Worm (Caenorhabditis elegans) whole organism, L2 larva: ENCODE data around the gene T28A11.3.

Experiments
- C34F6.9 ChIP-seq: fragments of 150-350 bp; optimal IDR thresholded peaks from 2 replicates; lab custom pipeline; 2014; ENCODE audit warnings: missing biosample characterization, missing genetic modification characterization
- F13H6.1 ChIP-seq: sonication (generic microtip); optimal IDR thresholded peaks from 2 replicates; lab custom pipeline; 2016; ENCODE audit warnings: missing genetic modification characterization, missing compliant biosample characterization
- R02D3.7 ChIP-seq: fragments of 150-350 bp; optimal IDR thresholded peaks from 2 replicates; lab custom pipeline; 2014; ENCODE audit warnings: missing biosample characterization, missing genetic modification characterization
- Y55F3AM.14 ChIP-seq: fragments of 200-800 bp; sonication (Bioruptor generic); optimal IDR thresholded peaks from 2 replicates; lab custom pipeline; 2018; ENCODE audit warnings: mild to moderate bottlenecking, missing genetic modification characterization, missing compliant biosample characterization
- aly-2 ChIP-seq: fragments of 150-350 bp; optimal IDR thresholded peaks from 2 replicates; lab custom pipeline; 2014; ENCODE audit warnings: missing biosample characterization, missing genetic modification characterization
- ama-1 ChIP-seq: fragments of 150-350 bp; optimal IDR thresholded peaks from 2 replicates; lab custom pipeline; 2018; ENCODE audit warnings: inconsistent platforms
- blmp-1 ChIP-seq: sonication (generic microtip); optimal IDR thresholded peaks from 2 replicates; lab custom pipeline; 2017; ENCODE audit warnings: missing genetic modification characterization, mild to moderate bottlenecking, missing compliant biosample characterization, antibody characterized with exemption, moderate library complexity; ENCODE audit not compliant: insufficient read depth
- ceh-16 ChIP-seq: fragments of 150-350 bp; optimal IDR thresholded peaks from 2 replicates; lab custom pipeline; 2014; ENCODE audit warnings: missing biosample characterization, missing genetic modification characterization
- egl-27 ChIP-seq: sonication (generic microtip); optimal IDR thresholded peaks from 3 replicates; lab custom pipeline; 2017; ENCODE audit warnings: missing biosample characterization, missing genetic modification reagents, missing genetic modification characterization
- elt-1 ChIP-seq: fragments of 150-350 bp; optimal IDR thresholded peaks from 2 replicates; lab custom pipeline; 2014; ENCODE audit warnings: missing biosample characterization, missing genetic modification characterization
- gmeb-1 ChIP-seq: fragments of 150-350 bp; optimal IDR thresholded peaks from 2 replicates; lab custom pipeline; 2014; ENCODE audit warnings: missing biosample characterization, missing genetic modification characterization
- lin-13 ChIP-seq: fragments of 150-350 bp; optimal IDR thresholded peaks from 2 replicates; lab custom pipeline; 2014; ENCODE audit warnings: missing biosample characterization, missing genetic modification reagents, missing genetic modification characterization
- lin-39 ChIP-seq: fragments of 150-350 bp; optimal IDR thresholded peaks from 2 replicates; lab custom pipeline; 2014; ENCODE audit warnings: missing biosample characterization, missing genetic modification reagents, missing genetic modification characterization
- lsy-2 ChIP-seq, 2 experiments: fragments of 150-350 bp in 1 of 2; sonication (generic microtip) in 1 of 2; optimal IDR thresholded peaks; 2 replicates each; lab custom pipeline; 2014 to 2017; ENCODE audit warnings: missing biosample characterization in 2 of 2, missing genetic modification characterization in 2 of 2
- mab-5 ChIP-seq: fragments of 150-350 bp; optimal IDR thresholded peaks from 2 replicates; lab custom pipeline; 2014; ENCODE audit warnings: missing biosample characterization, missing genetic modification characterization
- mdl-1 ChIP-seq, 2 experiments: fragments of 150-350 bp in 1 of 2; sonication (generic microtip) in 1 of 2; optimal IDR thresholded peaks; 2 replicates each; lab custom pipeline; 2017; ENCODE audit warnings: missing biosample characterization in 2 of 2, missing genetic modification characterization in 2 of 2
- nhr-11 ChIP-seq: fragments of 150-350 bp; optimal IDR thresholded peaks from 2 replicates; lab custom pipeline; 2014; ENCODE audit warnings: missing biosample characterization, missing genetic modification characterization
- nhr-12 ChIP-seq: fragments of 150-350 bp; optimal IDR thresholded peaks from 2 replicates; lab custom pipeline; 2014; ENCODE audit warnings: missing biosample characterization, missing genetic modification characterization
- nhr-129 ChIP-seq: fragments of 150-350 bp; optimal IDR thresholded peaks from 2 replicates; lab custom pipeline; 2014; ENCODE audit warnings: missing biosample characterization, missing genetic modification characterization
- nhr-23 ChIP-seq: fragments of 150-350 bp; optimal IDR thresholded peaks from 2 replicates; lab custom pipeline; 2014; ENCODE audit warnings: missing biosample characterization, missing genetic modification reagents, missing genetic modification characterization
- nhr-25 ChIP-seq: fragments of 150-350 bp; sonication (generic microtip); optimal IDR thresholded peaks from 3 replicates; lab custom pipeline; 2014; ENCODE audit warnings: missing biosample characterization, missing genetic modification characterization
- nhr-6 ChIP-seq: fragments of 150-350 bp; optimal IDR thresholded peaks from 2 replicates; lab custom pipeline; 2014; ENCODE audit warnings: missing biosample characterization, missing genetic modification characterization
- nhr-77 ChIP-seq: fragments of 150-350 bp; optimal IDR thresholded peaks from 2 replicates; lab custom pipeline; 2014; ENCODE audit warnings: missing biosample characterization, missing genetic modification characterization
- peb-1 ChIP-seq: fragments of 150-350 bp; optimal IDR thresholded peaks from 2 replicates; lab custom pipeline; 2014; ENCODE audit warnings: missing biosample characterization, missing genetic modification characterization
- sem-4 ChIP-seq: fragments of 150-350 bp; optimal IDR thresholded peaks from 2 replicates; lab custom pipeline; 2014; ENCODE audit warnings: missing biosample characterization, missing genetic modification reagents, missing genetic modification characterization
- skn-1 ChIP-seq: sonication (generic microtip); optimal IDR thresholded peaks from 2 replicates; lab custom pipeline; 2017; ENCODE audit warnings: missing biosample characterization, missing genetic modification characterization
- sma-9 ChIP-seq, 2 experiments: fragments of 150-350 bp in 1 of 2; sonication (generic microtip) in 1 of 2; optimal IDR thresholded peaks; 2 replicates each; lab custom pipeline; 2014 to 2016; ENCODE audit warnings: missing genetic modification characterization in 2 of 2, mild to moderate bottlenecking in 1 of 2, missing biosample characterization in 1 of 2, missing compliant biosample characterization in 1 of 2, missing genetic modification reagents in 1 of 2, moderate library complexity in 1 of 2
- snpc-4 ChIP-seq: fragments of 150-350 bp; optimal IDR thresholded peaks from 2 replicates; lab custom pipeline; 2014; ENCODE audit warnings: missing biosample characterization, missing genetic modification characterization
- unc-39 ChIP-seq: fragments of 150-350 bp; optimal IDR thresholded peaks from 2 replicates; lab custom pipeline; 2014; ENCODE audit warnings: missing biosample characterization, missing genetic modification characterization
- unc-55 ChIP-seq: fragments of 150-350 bp; sonication (generic microtip); optimal IDR thresholded peaks from 3 replicates; lab custom pipeline; 2014; ENCODE audit warnings: missing biosample characterization, missing genetic modification reagents, missing genetic modification characterization
- zag-1 ChIP-seq: fragments of 150-350 bp; optimal IDR thresholded peaks from 2 replicates; lab custom pipeline; 2014; ENCODE audit warnings: missing biosample characterization, missing genetic modification characterization
- ztf-1 ChIP-seq: fragments of 200-800 bp; sonication (Bioruptor generic); conservative IDR thresholded peaks from 2 replicates; pipeline ENCODE4 v1.3.6; 2022; ENCODE audit warnings: missing genetic modification characterization, missing compliant biosample characterization
- ztf-11 ChIP-seq: sonication (generic microtip); optimal IDR thresholded peaks from 2 replicates; lab custom pipeline; 2017; ENCODE audit warnings: missing biosample characterization, missing genetic modification characterization

The T28A11.3 gene

DNA sequence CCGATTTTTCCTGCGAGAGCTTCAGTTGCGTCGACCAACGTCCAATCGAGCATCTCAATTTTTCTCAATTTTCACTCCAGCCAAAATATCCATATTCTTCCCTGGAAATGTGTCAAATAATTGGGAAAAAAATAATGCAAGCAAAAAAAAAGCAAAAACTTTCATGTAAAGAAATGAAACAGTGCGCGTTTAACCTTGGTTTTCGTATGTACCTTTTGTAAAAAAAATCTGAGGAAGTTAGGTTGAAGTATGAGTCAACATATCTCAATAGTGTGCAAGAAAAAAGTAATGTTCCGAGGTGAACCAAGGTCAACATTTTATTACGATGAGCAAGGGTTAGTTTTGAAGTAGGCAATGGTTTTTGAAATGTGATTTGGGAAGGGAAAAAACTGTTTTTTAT, 25.0 kb upstream of the T28A11.3 start, which contains the start of gene T28A11.13:
Gene T28A11.13 (minus strand): TSS at position 101 of the 400 bp plus-strand sequence.
- TF ChIP-seq aly-2 (tag; lab: Kevin White, UChicago) (no peak), nhr-77 (tag; lab: Kevin White, UChicago) (no peak), nhr-11 (no peak), skn-1 (tag; lab: Kevin White, UChicago) (no peak), ama-1 (lab: Kevin White, UChicago) (no peak), nhr-129 (tag; lab: Kevin White, UChicago) (no peak), snpc-4 (no peak), ztf-1 (GFP tag; lab: Robert Waterston, UW) (no peak), nhr-25 (tag; lab: Kevin White, UChicago) (no peak), elt-1 (no peak)

- no peak for TF ChIP-seq nhr-77 (tag; lab: Kevin White, UChicago)
- TF ChIP-seq unc-39 (tag; lab: Kevin White, UChicago): no peak
Measured at ce11 chrV:3256051-3256450, 19.1 kb upstream of the T28A11.3 start, which contains the start of gene srt-63. TSS of gene srt-63 (minus strand) at chrV:3256151.

DNA sequence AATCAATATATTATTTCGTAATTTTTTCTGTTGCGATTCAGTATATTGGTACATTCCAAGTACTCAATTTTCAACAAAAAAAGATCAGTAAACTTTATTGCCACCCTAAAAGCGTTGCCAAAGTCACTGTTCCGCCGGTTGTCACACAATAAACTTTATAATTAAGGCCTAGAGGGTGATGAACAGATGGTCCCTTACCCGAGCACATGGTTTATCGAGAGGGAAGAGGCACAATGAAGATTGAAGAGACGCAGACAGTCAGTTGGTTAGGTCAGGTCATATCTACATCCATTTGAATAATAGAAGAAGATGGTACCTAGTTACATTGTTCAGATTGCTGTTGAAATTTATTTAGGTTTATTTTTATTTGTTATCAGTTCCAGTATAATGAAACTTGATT, 18.3 kb upstream of the T28A11.3 start:
- TF ChIP-seq gmeb-1 (no peak), mab-5 (tag; lab: Kevin White, UChicago) (no peak), nhr-12 (no peak), ztf-11 (tag; lab: Kevin White, UChicago) (no peak), elt-1 (no peak), sma-9 (GFP tag; optimal IDR thresholded peaks at IDR 0.05; lab: Kevin White, UChicago) (no peak), sma-9 (tag; optimal IDR thresholded peaks at IDR 0.05; lab: Kevin White, UChicago) (no peak), lin-39 (no peak), blmp-1 (tag; lab: Kevin White, UChicago) (no peak), lin-13 (GFP tag; lab: Kevin White, UChicago) (no peak), C34F6.9 (tag; lab: Kevin White, UChicago) (no peak), R02D3.7 (tag; lab: Kevin White, UChicago) (no peak), nhr-6 (tag; lab: Kevin White, UChicago) (no peak), lsy-2 (tag; optimal IDR thresholded peaks at IDR 0.05; lab: Kevin White, UChicago) (no peak), aly-2 (tag; lab: Kevin White, UChicago) (no peak), nhr-23 (tag; lab: Kevin White, UChicago) (no peak), mdl-1 (tag; optimal IDR thresholded peaks at IDR 0.05; lab: Kevin White, UChicago) (no peak), nhr-77 (tag; lab: Kevin White, UChicago) (no peak), egl-27 (tag; lab: Kevin White, UChicago) (no peak), zag-1 (tag; lab: Kevin White, UChicago) (no peak), peb-1 (tag; lab: Kevin White, UChicago) (no peak)

- TF ChIP-seq nhr-129 (tag; lab: Kevin White, UChicago) (no peak), nhr-11 (no peak), unc-39 (tag; lab: Kevin White, UChicago) (no peak), lin-39 (no peak), Y55F3AM.14 (GFP tag; lab: Kevin White, UChicago) (no peak), ceh-16 (tag; lab: Kevin White, UChicago) (no peak), sem-4 (tag; lab: Kevin White, UChicago) (no peak), ztf-1 (GFP tag; lab: Robert Waterston, UW) (no peak), nhr-77 (tag; lab: Kevin White, UChicago) (no peak), R02D3.7 (tag; lab: Kevin White, UChicago) (no peak), unc-55 (no peak)
Measured at ce11 chrV:3257277-3257676, 17.9 kb upstream of the T28A11.3 start, which contains the start of gene T28A11.22. TSS of gene T28A11.22 (plus strand) at chrV:3257577.

DNA sequence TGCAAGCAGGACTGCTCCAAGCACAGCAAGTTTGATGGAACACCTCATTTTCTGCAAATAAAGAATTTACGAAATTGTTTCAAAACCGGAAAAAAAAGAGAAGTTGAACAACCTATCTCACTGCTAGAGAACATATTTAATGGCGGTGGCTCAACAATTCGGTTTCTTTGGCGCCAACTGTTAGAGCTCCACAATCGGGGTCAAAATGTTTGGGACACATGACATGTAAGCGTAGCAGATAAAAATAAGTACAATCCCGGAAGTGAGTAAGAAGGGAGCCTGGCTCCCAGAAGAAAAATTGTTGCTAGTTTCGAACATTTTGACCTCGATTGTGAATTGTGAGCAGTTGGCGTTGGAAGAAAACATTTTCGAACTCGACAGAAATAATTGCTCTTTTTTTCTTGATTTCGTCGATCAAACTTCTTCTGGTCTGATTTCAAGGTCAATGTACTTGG, 15.9 kb upstream of the T28A11.3 start, which contains the start of gene T28A11.16:
Gene T28A11.16 (minus strand): TSS at position 51 of the 455 bp plus-strand sequence.
- TF ChIP-seq F13H6.1 (peak; percentile 30), sma-9 (GFP tag; optimal IDR thresholded peaks at IDR 0.05; lab: Kevin White, UChicago) (peak; percentile 88), sma-9 (tag; optimal IDR thresholded peaks at IDR 0.05; lab: Kevin White, UChicago) (no peak), blmp-1 (tag; lab: Kevin White, UChicago) (no peak)
- TF ChIP-seq, all 48 proteins: peak for 2
